Fruit fly (Drosophila melanogaster) whole organism, prepupa: ENCODE data around the gene CG7582.

Experiments
- CG15336 ChIP-seq: fragments of 200-800 bp; sonication (Bioruptor generic); IDR thresholded peaks from 2 replicates; pipeline ENCODE4 v1.3.6; 2022; ENCODE audit warnings: missing biosample characterization, missing genetic modification characterization
- CG31627 ChIP-seq: fragments of 200-800 bp; sonication (Bioruptor generic); optimal IDR thresholded peaks from 3 replicates; lab custom pipeline; 2016; ENCODE audit warnings: missing biosample characterization, missing genetic modification characterization
- CG6163 ChIP-seq: fragments of 200-800 bp; sonication (Bioruptor generic); IDR thresholded peaks from 3 replicates; pipeline ENCODE4 v1.3.6; 2022; ENCODE audit warnings: missing biosample characterization, missing genetic modification characterization
- CG6792 ChIP-seq: fragments of 200-800 bp; sonication (Bioruptor generic); optimal IDR thresholded peaks from 3 replicates; lab custom pipeline; 2016; ENCODE audit warnings: missing biosample characterization, missing genetic modification characterization
- Eip78C ChIP-seq: fragments of 200-800 bp; sonication (Bioruptor generic); peaks from one replicate; lab custom pipeline; 2016; ENCODE audit warnings: missing biosample characterization, missing genetic modification characterization
- Eip93F ChIP-seq: fragments of 200-800 bp; sonication (Bioruptor generic); optimal IDR thresholded peaks from 2 replicates; lab custom pipeline; 2016; ENCODE audit warnings: missing biosample characterization, mild to moderate bottlenecking, missing genetic modification characterization
- Hr39 ChIP-seq: fragments of 200-800 bp; sonication (Bioruptor generic); optimal IDR thresholded peaks from 2 replicates; lab custom pipeline; 2016; ENCODE audit warnings: missing biosample characterization, missing genetic modification characterization
- Hr4 ChIP-seq: fragments of 200-800 bp; sonication (Bioruptor generic); optimal IDR thresholded peaks from 3 replicates; lab custom pipeline; 2016; ENCODE audit warnings: missing biosample characterization, missing genetic modification characterization
- Met ChIP-seq: fragments of 200-800 bp; sonication (Bioruptor generic); optimal IDR thresholded peaks from 3 replicates; lab custom pipeline; 2016; ENCODE audit warnings: missing biosample characterization, missing genetic modification characterization
- OdsH ChIP-seq: fragments of 200-800 bp; sonication (Bioruptor generic); optimal IDR thresholded peaks from 3 replicates; lab custom pipeline; 2016; ENCODE audit warnings: missing biosample characterization, missing genetic modification characterization
- Smox ChIP-seq: fragments of 200-800 bp; sonication (Bioruptor generic); optimal IDR thresholded peaks from 3 replicates; lab custom pipeline; 2016; ENCODE audit warnings: missing biosample characterization, missing genetic modification characterization
- Sox14 ChIP-seq: fragments of 200-800 bp; sonication (Bioruptor generic); optimal IDR thresholded peaks from 3 replicates; lab custom pipeline; 2016; ENCODE audit warnings: missing biosample characterization, missing genetic modification characterization
- Sox15 ChIP-seq: fragments of 200-800 bp; sonication (Bioruptor generic); optimal IDR thresholded peaks from 3 replicates; lab custom pipeline; 2016; ENCODE audit warnings: missing biosample characterization, missing genetic modification characterization
- achi ChIP-seq: fragments of 200-800 bp; sonication (Bioruptor generic); optimal IDR thresholded peaks from 3 replicates; lab custom pipeline; 2016; ENCODE audit warnings: missing biosample characterization, missing genetic modification characterization
- acj6 ChIP-seq: fragments of 200-800 bp; sonication (Bioruptor generic); optimal IDR thresholded peaks from 3 replicates; lab custom pipeline; 2016; ENCODE audit warnings: missing biosample characterization, missing genetic modification characterization
- fd85E ChIP-seq: fragments of 200-800 bp; sonication (Bioruptor generic); optimal IDR thresholded peaks from 3 replicates; lab custom pipeline; 2016; ENCODE audit warnings: missing biosample characterization, missing genetic modification characterization
- lz ChIP-seq: fragments of 200-800 bp; sonication (Bioruptor generic); optimal IDR thresholded peaks from 3 replicates; lab custom pipeline; 2016; ENCODE audit warnings: missing biosample characterization, missing genetic modification characterization
- net ChIP-seq: fragments of 200-800 bp; sonication (Bioruptor generic); optimal IDR thresholded peaks from 3 replicates; lab custom pipeline; 2016; ENCODE audit warnings: missing biosample characterization, missing genetic modification characterization
- salr ChIP-seq, 2 experiments: fragments of 200-800 bp; sonication (Bioruptor generic); optimal IDR thresholded peaks; 3 replicates each; lab custom pipeline; 2016 to 2018; ENCODE audit warnings: missing biosample characterization in 2 of 2, missing genetic modification characterization in 2 of 2, mild to moderate bottlenecking in 1 of 2
- ss ChIP-seq, 2 experiments: fragments of 200-800 bp; sonication (Bioruptor generic); optimal IDR thresholded peaks; 2 replicates in 1 of 2; 3 replicates in 1 of 2; lab custom pipeline; 2017 to 2018; ENCODE audit warnings: mild to moderate bottlenecking in 2 of 2, missing biosample characterization in 2 of 2, missing genetic modification characterization in 2 of 2, moderate library complexity in 1 of 2
- svp ChIP-seq: fragments of 200-800 bp; sonication (Bioruptor generic); peaks from one replicate; lab custom pipeline; 2016; ENCODE audit warnings: missing biosample characterization, missing genetic modification characterization
- topi ChIP-seq: fragments of 200-800 bp; sonication (Bioruptor generic); optimal IDR thresholded peaks from 3 replicates; lab custom pipeline; 2016; ENCODE audit warnings: missing biosample characterization, missing genetic modification characterization
- vri ChIP-seq: fragments of 200-800 bp; sonication (Bioruptor generic); optimal IDR thresholded peaks from 3 replicates; lab custom pipeline; 2016; ENCODE audit warnings: missing biosample characterization, mild to moderate bottlenecking, missing genetic modification characterization

CG7582 gene

dm6 chr3R:29664183-29664829 is 17.8 kb downstream of the CG7582 start, which contains the start of gene ppk21:
TSS of gene ppk21 (plus strand) at chr3R:29664779.
- no peak for TF ChIP-seq vri
- peak; percentile 29 for TF ChIP-seq svp (GFP tag; lab: Kevin White, UChicago)

dm6 chr3R:29659950-29660349 is 22.1 kb downstream of the CG7582 start, which contains the start of gene Dop1R2:
TSS of gene Dop1R2 (minus strand) at chr3R:29659984.
- TF ChIP-seq net (no peak), fd85E (GFP tag; lab: Kevin White, UChicago) (no peak), Eip93F (GFP tag; lab: Kevin White, UChicago) (no peak), lz (no peak), Sox15 (GFP tag; lab: Kevin White, UChicago) (no peak), topi (GFP tag; lab: Kevin White, UChicago) (no peak), Hr39 (no peak), Smox (no peak), achi (no peak), CG6792 (GFP tag; lab: Kevin White, UChicago) (no peak), Hr4 (no peak), Met (no peak), acj6 (GFP tag; lab: Kevin White, UChicago) (no peak), ss (GFP tag; optimal IDR thresholded peaks at IDR 0.05; lab: Kevin White, UChicago) (no peak), CG6163 (GFP tag; lab: Robert Waterston, UW) (no peak), Eip78C (GFP tag; lab: Kevin White, UChicago) (no peak), OdsH (GFP tag; lab: Kevin White, UChicago) (no peak), CG15336 (no peak), salr (GFP tag; optimal IDR thresholded peaks at IDR 0.05; lab: Kevin White, UChicago) (no peak)

- TF ChIP-seq Met, result no peak
- no peak for TF ChIP-seq Sox14 (GFP tag; lab: Kevin White, UChicago)
- TF ChIP-seq CG31627 (GFP tag; lab: Kevin White, UChicago), result peak; percentile 12
Observed at dm6 chr3R:29651488-29651887, 30.6 kb downstream of the CG7582 start.
